Fruit fly (Drosophila melanogaster) whole organism, embryonic: Measurements from ENCODE around the gene CG46523.

Experiments
- Adf1 ChIP-seq: fragments of 200-800 bp; sonication (Bioruptor generic); IDR thresholded peaks from 2 replicates; pipeline ENCODE4 v1.3.6; 2022; ENCODE audit warnings: missing biosample characterization, missing genetic modification characterization
- Atf-2 ChIP-seq: fragments of 200-800 bp; sonication (Bioruptor generic); optimal IDR thresholded peaks from 2 replicates; lab custom pipeline; 2016; ENCODE audit warnings: missing biosample characterization, missing genetic modification characterization
- Bgb ChIP-seq: fragments of 200-800 bp; sonication (Bioruptor generic); IDR thresholded peaks from 2 replicates; pipeline ENCODE4 v1.3.6; 2022; ENCODE audit warnings: missing biosample characterization, missing genetic modification characterization; ENCODE audit not compliant: partially characterized antibody
- Bteb2 ChIP-seq: fragments of 200-800 bp; sonication (Bioruptor generic); optimal IDR thresholded peaks from 2 replicates; lab custom pipeline; 2016; ENCODE audit warnings: missing biosample characterization, missing genetic modification characterization
- CG10321 ChIP-seq: fragments of 200-800 bp; sonication (Bioruptor generic); IDR thresholded peaks from 2 replicates; pipeline ENCODE4 v1.3.6; 2022; ENCODE audit warnings: missing biosample characterization, missing genetic modification characterization
- CG10979 ChIP-seq: fragments of 200-800 bp; sonication (Bioruptor generic); optimal IDR thresholded peaks from 2 replicates; lab custom pipeline; 2018; ENCODE audit warnings: missing biosample characterization, mild to moderate bottlenecking, missing genetic modification characterization, moderate library complexity
- CG12155 ChIP-seq: fragments of 200-800 bp; sonication (Bioruptor generic); optimal IDR thresholded peaks from 3 replicates; lab custom pipeline; 2016; ENCODE audit warnings: missing biosample characterization, missing genetic modification characterization
- CG12942 ChIP-seq: fragments of 200-800 bp; sonication (Bioruptor generic); optimal IDR thresholded peaks from 3 replicates; lab custom pipeline; 2016; ENCODE audit warnings: missing biosample characterization, missing genetic modification characterization
- CG15011 ChIP-seq: fragments of 200-800 bp; sonication (Bioruptor generic); optimal IDR thresholded peaks from 3 replicates; lab custom pipeline; 2018; ENCODE audit warnings: missing biosample characterization, mild to moderate bottlenecking, missing genetic modification characterization
- CG15514 ChIP-seq: fragments of 200-800 bp; sonication (Bioruptor generic); optimal IDR thresholded peaks from 3 replicates; lab custom pipeline; 2017; ENCODE audit warnings: missing biosample characterization, missing genetic modification characterization, mild to moderate bottlenecking, moderate library complexity, missing genetic modification reagents
- CG1603 ChIP-seq: fragments of 200-800 bp; sonication (Bioruptor generic); optimal IDR thresholded peaks from 2 replicates; lab custom pipeline; 2019; ENCODE audit warnings: missing biosample characterization, mild to moderate bottlenecking, missing genetic modification characterization, moderate library complexity
- CG17186 ChIP-seq: fragments of 200-800 bp; sonication (Bioruptor generic); optimal IDR thresholded peaks from 3 replicates; lab custom pipeline; 2017; ENCODE audit warnings: missing biosample characterization, missing genetic modification reagents, missing genetic modification characterization
- CG2129 ChIP-seq: fragments of 200-800 bp; sonication (Bioruptor generic); IDR thresholded peaks from 2 replicates; pipeline ENCODE4 v1.3.6; 2022; ENCODE audit warnings: missing biosample characterization, missing genetic modification characterization; ENCODE audit not compliant: partially characterized antibody
- CG2199 ChIP-seq: fragments of 200-800 bp; sonication (Bioruptor generic); IDR thresholded peaks from 3 replicates; pipeline ENCODE4 v1.3.6; 2022; ENCODE audit warnings: missing biosample characterization, missing genetic modification characterization
- CG3163 ChIP-seq: fragments of 200-800 bp; sonication (Bioruptor generic); optimal IDR thresholded peaks from 3 replicates; lab custom pipeline; 2016; ENCODE audit warnings: missing biosample characterization, missing genetic modification characterization
- CG4328 ChIP-seq: fragments of 200-800 bp; sonication (Bioruptor generic); optimal IDR thresholded peaks from 3 replicates; lab custom pipeline; 2017; ENCODE audit warnings: missing biosample characterization, missing genetic modification reagents, missing genetic modification characterization
- CG4404 ChIP-seq: fragments of 200-800 bp; sonication (Bioruptor generic); IDR thresholded peaks from 2 replicates; pipeline ENCODE4 v1.3.6; 2022; ENCODE audit warnings: missing biosample characterization, missing genetic modification characterization
- CG4617 ChIP-seq: fragments of 200-800 bp; sonication (Bioruptor generic); optimal IDR thresholded peaks from 3 replicates; lab custom pipeline; 2016; ENCODE audit warnings: missing biosample characterization, missing genetic modification characterization, borderline replicate concordance
- CG6654 ChIP-seq: fragments of 200-800 bp; sonication (Bioruptor generic); optimal IDR thresholded peaks from 2 replicates; lab custom pipeline; 2017; ENCODE audit warnings: missing biosample characterization, mild to moderate bottlenecking, missing genetic modification characterization
- CG7372 ChIP-seq: fragments of 200-800 bp; sonication (Bioruptor generic); IDR thresholded peaks from 2 replicates; pipeline ENCODE4 v1.3.6; 2022; ENCODE audit warnings: missing biosample characterization, missing genetic modification characterization
- CG8388 ChIP-seq: fragments of 200-800 bp; sonication (Bioruptor generic); optimal IDR thresholded peaks from 2 replicates; lab custom pipeline; 2019; ENCODE audit warnings: missing biosample characterization, mild to moderate bottlenecking, missing genetic modification characterization, moderate library complexity
- CG8944 ChIP-seq: fragments of 200-800 bp; sonication (Bioruptor generic); optimal IDR thresholded peaks from 3 replicates; lab custom pipeline; 2016; ENCODE audit warnings: missing biosample characterization, missing genetic modification characterization
- CrebB ChIP-seq: fragments of 200-800 bp; sonication (Bioruptor generic); optimal IDR thresholded peaks from 3 replicates; lab custom pipeline; 2018; ENCODE audit warnings: missing biosample characterization, mild to moderate bottlenecking, missing genetic modification characterization
- Dp ChIP-seq: fragments of 200-800 bp; sonication (Bioruptor generic); optimal IDR thresholded peaks from 2 replicates; lab custom pipeline; 2018; ENCODE audit warnings: missing biosample characterization, mild to moderate bottlenecking, missing genetic modification characterization, moderate library complexity
- Elba2 ChIP-seq: fragments of 200-800 bp; sonication (Bioruptor generic); optimal IDR thresholded peaks from 3 replicates; lab custom pipeline; 2016; ENCODE audit warnings: missing biosample characterization, missing genetic modification characterization
- Gsc ChIP-seq: fragments of 200-800 bp; sonication (Bioruptor generic); IDR thresholded peaks from 2 replicates; pipeline ENCODE4 v1.3.6; 2022; ENCODE audit warnings: missing biosample characterization, missing genetic modification characterization
- H2.0 ChIP-seq: fragments of 200-800 bp; sonication (Bioruptor generic); IDR thresholded peaks from 2 replicates; pipeline ENCODE4 v1.3.6; 2022; ENCODE audit warnings: missing biosample characterization, missing genetic modification characterization
- HmgD ChIP-seq: fragments of 200-800 bp; sonication (Bioruptor generic); optimal IDR thresholded peaks from 3 replicates; lab custom pipeline; 2016; ENCODE audit warnings: missing biosample characterization, missing genetic modification characterization
- Hr78 ChIP-seq, 2 experiments: fragments of 200-800 bp in 1 of 2; fragments of >200 bp in 1 of 2; sonication (Bioruptor generic) in 1 of 2; optimal IDR thresholded peaks; 2 replicates each; lab custom pipeline; 2017 to 2019; ENCODE audit warnings: missing biosample characterization in 2 of 2, missing genetic modification characterization in 2 of 2, mild to moderate bottlenecking in 1 of 2, moderate library complexity in 1 of 2
- Lhr ChIP-seq: fragments of 200-800 bp; sonication (Bioruptor generic); optimal IDR thresholded peaks from 3 replicates; lab custom pipeline; 2017; ENCODE audit warnings: mild to moderate bottlenecking, missing biosample characterization, missing genetic modification reagents, missing genetic modification characterization
- Max ChIP-seq: fragments of 200-800 bp; sonication (Bioruptor generic); optimal IDR thresholded peaks from 2 replicates; lab custom pipeline; 2016; ENCODE audit warnings: missing biosample characterization, mild to moderate bottlenecking, missing genetic modification characterization
- Med ChIP-seq: fragments of 200-800 bp; sonication (Bioruptor generic); peaks from one replicate; lab custom pipeline; 2016; ENCODE audit warnings: missing biosample characterization, missing genetic modification characterization, mild to moderate bottlenecking, inconsistent platforms, moderate library complexity
- Mrtf ChIP-seq: fragments of 200-800 bp; sonication (Bioruptor generic); IDR thresholded peaks from 3 replicates; pipeline ENCODE4 v1.3.6; 2022; ENCODE audit warnings: missing biosample characterization, missing genetic modification characterization
- Nf-YA ChIP-seq: fragments of 200-800 bp; sonication (Bioruptor generic); IDR thresholded peaks from 2 replicates; pipeline ENCODE4 v1.3.6; 2022; ENCODE audit warnings: missing biosample characterization, missing genetic modification characterization
- Opbp ChIP-seq: fragments of 200-800 bp; sonication (Bioruptor generic); IDR thresholded peaks from 3 replicates; pipeline ENCODE4 v1.3.6; 2022; ENCODE audit warnings: missing biosample characterization, missing genetic modification characterization; ENCODE audit not compliant: partially characterized antibody
- Rfx ChIP-seq: fragments of 200-800 bp; sonication (Bioruptor generic); IDR thresholded peaks from 2 replicates; pipeline ENCODE4 v1.3.6; 2022; ENCODE audit warnings: missing biosample characterization, missing genetic modification characterization
- Rx ChIP-seq: fragments of 200-800 bp; sonication (Bioruptor generic); IDR thresholded peaks from 2 replicates; pipeline ENCODE4 v1.3.6; 2022; ENCODE audit warnings: missing biosample characterization, missing genetic modification characterization
- ap ChIP-seq: fragments of 200-800 bp; sonication (Bioruptor generic); IDR thresholded peaks from 2 replicates; pipeline ENCODE4 v1.3.6; 2022; ENCODE audit warnings: missing biosample characterization, missing genetic modification characterization
- btn ChIP-seq: fragments of 200-800 bp; sonication (Bioruptor generic); optimal IDR thresholded peaks from 2 replicates; lab custom pipeline; 2016; ENCODE audit warnings: missing biosample characterization, missing genetic modification characterization
- chinmo ChIP-seq: fragments of 200-800 bp; sonication (Bioruptor generic); IDR thresholded peaks from 4 replicates; pipeline ENCODE4 v1.3.6; 2022; ENCODE audit warnings: missing biosample characterization, missing genetic modification characterization; ENCODE audit not compliant: partially characterized antibody
- fru ChIP-seq: fragments of >200 bp; optimal IDR thresholded peaks from 2 replicates; lab custom pipeline; 2017
- kni ChIP-seq: fragments of 200-800 bp; sonication (Bioruptor generic); optimal IDR thresholded peaks from 3 replicates; lab custom pipeline; 2017; ENCODE audit warnings: mild to moderate bottlenecking, missing biosample characterization, missing genetic modification reagents, missing genetic modification characterization
- luna ChIP-seq: fragments of 200-800 bp; sonication (Bioruptor generic); optimal IDR thresholded peaks from 2 replicates; lab custom pipeline; 2016; ENCODE audit warnings: missing biosample characterization, missing genetic modification characterization
- nmo ChIP-seq: fragments of 200-800 bp; sonication (Bioruptor generic); optimal IDR thresholded peaks from 2 replicates; lab custom pipeline; 2018; ENCODE audit warnings: missing biosample characterization, mild to moderate bottlenecking, missing genetic modification characterization, moderate library complexity
- p53 ChIP-seq: fragments of 200-800 bp; sonication (Bioruptor generic); optimal IDR thresholded peaks from 2 replicates; lab custom pipeline; 2016; ENCODE audit warnings: missing biosample characterization, missing genetic modification characterization
- pita ChIP-seq: fragments of 200-800 bp; sonication (Bioruptor generic); optimal IDR thresholded peaks from 2 replicates; lab custom pipeline; 2017; ENCODE audit warnings: missing biosample characterization, mild to moderate bottlenecking, missing genetic modification characterization
- schlank ChIP-seq: fragments of 200-800 bp; sonication (Bioruptor generic); optimal IDR thresholded peaks from 2 replicates; lab custom pipeline; 2018; ENCODE audit warnings: missing biosample characterization, mild to moderate bottlenecking, missing genetic modification characterization
- sima ChIP-seq: fragments of 200-800 bp; sonication (Bioruptor generic); optimal IDR thresholded peaks from 2 replicates; lab custom pipeline; 2016; ENCODE audit warnings: missing biosample characterization, missing genetic modification characterization
- sr ChIP-seq: fragments of 200-800 bp; sonication (Bioruptor generic); IDR thresholded peaks from 3 replicates; pipeline ENCODE4 v1.3.6; 2022; ENCODE audit warnings: missing biosample characterization, missing genetic modification characterization
- yki ChIP-seq: fragments of >200 bp; optimal IDR thresholded peaks from 3 replicates; lab custom pipeline; 2018
- zf30C ChIP-seq: fragments of 200-800 bp; sonication (Bioruptor generic); optimal IDR thresholded peaks from 3 replicates; lab custom pipeline; 2018; ENCODE audit warnings: missing biosample characterization, mild to moderate bottlenecking, missing genetic modification characterization
- zfh1 ChIP-seq: fragments of 200-800 bp; sonication (Bioruptor generic); IDR thresholded peaks from 3 replicates; pipeline ENCODE4 v1.3.6; 2022; ENCODE audit warnings: missing biosample characterization, missing genetic modification characterization

Gene CG46523

dm6 chr3L:1890941-1891340 is 48.0 kb downstream of the CG46523 start:
- TF ChIP-seq CG12155 (GFP tag; lab: Kevin White, UChicago) (peak; percentile 83), H2.0 (GFP tag; lab: Robert Waterston, UW) (no peak), fru (lab: Kevin White, UChicago) (no peak), Elba2 (no peak), CG15514 (peak; percentile 38), zfh1 (GFP tag; lab: Robert Waterston, UW) (no peak), schlank (tag; lab: Kevin White, UChicago) (no peak), CG3163 (GFP tag; lab: Kevin White, UChicago) (no peak), Lhr (peak; percentile 34), CrebB (no peak), Adf1 (GFP tag; lab: Robert Waterston, UW) (no peak), sr (GFP tag; lab: Robert Waterston, UW) (no peak), Bgb (no peak), CG17186 (no peak), Dp (GFP tag; lab: Kevin White, UChicago) (peak; percentile 82), luna (GFP tag; lab: Kevin White, UChicago) (no peak), CG1603 (tag; lab: Kevin White, UChicago) (peak; percentile 55), CG8388 (GFP tag; lab: Kevin White, UChicago) (no peak), CG15011 (GFP tag; lab: Kevin White, UChicago) (no peak), kni (GFP tag; lab: Kevin White, UChicago) (no peak), CG8944 (GFP tag; lab: Kevin White, UChicago) (no peak), CG4328 (GFP tag; lab: Kevin White, UChicago) (no peak), Mrtf (GFP tag; lab: Robert Waterston, UW) (no peak), Rfx (GFP tag; lab: Robert Waterston, UW) (peak; percentile 45), Max (GFP tag; lab: Kevin White, UChicago) (no peak), yki (lab: Kevin White, UChicago) (no peak), CG4617 (GFP tag; lab: Kevin White, UChicago) (no peak), btn (no peak), HmgD (GFP tag; lab: Kevin White, UChicago) (peak; percentile 11), Med (GFP tag; lab: Kevin White, UChicago) (peak; percentile 66), Opbp (GFP tag; lab: Robert Waterston, UW) (peak; percentile 21; the same call in 1 of the 3 replicates), CG6654 (GFP tag; lab: Kevin White, UChicago) (peak; percentile 9), CG2199 (GFP tag; lab: Robert Waterston, UW) (peak; percentile 58; the same call in 2 of the 3 replicates), Bteb2 (GFP tag; lab: Kevin White, UChicago) (no peak), Hr78 (GFP tag; optimal IDR thresholded peaks at IDR 0.05; lab: Kevin White, UChicago) (no peak), pita (GFP tag; lab: Kevin White, UChicago) (peak; percentile 82), CG2129 (GFP tag; lab: Robert Waterston, UW) (no peak), zf30C (no peak), CG12942 (GFP tag; lab: Kevin White, UChicago) (no peak), Nf-YA (GFP tag; lab: Robert Waterston, UW) (peak; percentile 37; the same call in 1 of the 2 replicates), Rx (GFP tag; lab: Robert Waterston, UW) (no peak), CG10321 (no peak), p53 (GFP tag; lab: Kevin White, UChicago) (no peak), sima (GFP tag; lab: Kevin White, UChicago) (no peak), chinmo (GFP tag; lab: Robert Waterston, UW) (0 out of 4 replicates have a peak, but pooled peaks have one; percentile 46), nmo (GFP tag; lab: Kevin White, UChicago) (peak; percentile 1), ap (GFP tag; lab: Robert Waterston, UW) (no peak), CG7372 (no peak), Gsc (GFP tag; lab: Robert Waterston, UW) (no peak), CG10979 (tag; lab: Kevin White, UChicago) (peak; percentile 20), CG4404 (GFP tag; lab: Robert Waterston, UW) (no peak), Atf-2 (GFP tag; lab: Kevin White, UChicago) (no peak)
